Worm (Caenorhabditis elegans) whole organism, L4 larva: Measurements from ENCODE around the gene hsp-75.

Experiments
- Y48G9A.11 ChIP-seq: fragments of 200-800 bp; sonication (Bioruptor generic); IDR thresholded peaks from 2 replicates; pipeline ENCODE4 v1.3.6; 2022; ENCODE audit warnings: missing genetic modification reagents, missing genetic modification characterization, missing compliant biosample characterization
- ceh-62 ChIP-seq: sonication (generic microtip); optimal IDR thresholded peaks from 2 replicates; lab custom pipeline; 2017; ENCODE audit warnings: missing biosample characterization, missing genetic modification characterization
- ceh-82 ChIP-seq: sonication (generic microtip); optimal IDR thresholded peaks from 2 replicates; lab custom pipeline; 2017; ENCODE audit warnings: missing biosample characterization, missing genetic modification characterization
- ces-1 ChIP-seq: fragments of 150-350 bp; sonication (generic microtip); optimal IDR thresholded peaks from 4 replicates; lab custom pipeline; 2014; ENCODE audit warnings: missing biosample characterization, missing genetic modification reagents, missing genetic modification characterization
- egl-27 ChIP-seq: sonication (generic microtip); optimal IDR thresholded peaks from 3 replicates; lab custom pipeline; 2017; ENCODE audit warnings: missing biosample characterization, missing genetic modification reagents, missing genetic modification characterization
- gei-8 ChIP-seq: fragments of 200-800 bp; sonication (Bioruptor generic); optimal IDR thresholded peaks from 2 replicates; lab custom pipeline; 2018; ENCODE audit warnings: mild to moderate bottlenecking, missing genetic modification characterization, missing compliant biosample characterization
- lin-15B ChIP-seq: fragments of 150-350 bp; sonication (generic microtip); optimal IDR thresholded peaks from 3 replicates; lab custom pipeline; 2014; ENCODE audit warnings: missing biosample characterization, missing genetic modification characterization
- lin-39 ChIP-seq: fragments of 150-350 bp; optimal IDR thresholded peaks from 2 replicates; lab custom pipeline; 2014; ENCODE audit warnings: missing biosample characterization, missing genetic modification reagents, missing genetic modification characterization
- mdl-1 ChIP-seq, 2 experiments: fragments of 150-350 bp in 1 of 2; sonication (generic microtip) in 1 of 2; optimal IDR thresholded peaks; 2 replicates each; lab custom pipeline; 2014 to 2017; ENCODE audit warnings: missing biosample characterization in 2 of 2, missing genetic modification characterization in 2 of 2
- mep-1 ChIP-seq: fragments of 150-350 bp; sonication (generic microtip); optimal IDR thresholded peaks from 3 replicates; lab custom pipeline; 2014; ENCODE audit warnings: missing biosample characterization, missing genetic modification characterization
- nhr-11 ChIP-seq: fragments of 150-350 bp; optimal IDR thresholded peaks from 2 replicates; lab custom pipeline; 2014; ENCODE audit warnings: missing biosample characterization, missing genetic modification characterization
- sdz-12 ChIP-seq: fragments of 200-800 bp; sonication (Bioruptor generic); optimal IDR thresholded peaks from 2 replicates; lab custom pipeline; 2018; ENCODE audit warnings: mild to moderate bottlenecking, missing genetic modification characterization, missing compliant biosample characterization
- snpc-4 ChIP-seq: fragments of 150-350 bp; optimal IDR thresholded peaks from 2 replicates; lab custom pipeline; 2014; ENCODE audit warnings: missing biosample characterization, missing genetic modification characterization
- unc-39 ChIP-seq: sonication (generic microtip); optimal IDR thresholded peaks from 2 replicates; lab custom pipeline; 2017; ENCODE audit warnings: missing biosample characterization, missing genetic modification characterization

DNA sequence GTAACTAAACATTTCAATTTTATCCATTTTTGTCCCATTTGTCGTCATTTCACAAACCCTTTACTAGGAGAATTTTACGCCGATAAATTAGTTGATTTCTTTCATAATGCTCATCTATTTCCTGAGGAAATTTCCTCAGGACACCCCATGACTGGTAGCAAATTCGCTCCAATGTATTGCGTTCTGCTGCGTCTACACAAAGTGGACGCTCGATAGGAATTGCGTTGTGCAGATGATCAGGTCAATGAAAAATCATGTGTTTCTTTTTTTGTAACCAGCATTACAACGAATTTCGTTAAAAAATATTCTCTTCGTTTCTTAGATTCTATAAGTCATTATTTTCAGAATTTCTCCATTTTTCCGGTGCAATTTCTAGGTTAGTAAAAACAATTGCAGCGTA lies 44.7 kb downstream of the hsp-75 start, which contains the start of gene epg-4:
- TF ChIP-seq nhr-11 = no peak
- TF ChIP-seq mdl-1 (tag; optimal IDR thresholded peaks at IDR 0.05; lab: Kevin White, UChicago) = no peak
- no peak for TF ChIP-seq snpc-4
- no peak for TF ChIP-seq ceh-62 (tag; lab: Kevin White, UChicago)
- no peak for TF ChIP-seq ces-1
- no peak for TF ChIP-seq gei-8 (GFP tag; lab: Kevin White, UChicago)
- no peak for TF ChIP-seq lin-39 (tag; lab: Kevin White, UChicago)
- TF ChIP-seq mep-1 (tag; lab: Kevin White, UChicago) = peak; percentile 63
- no peak for TF ChIP-seq unc-39 (tag; lab: Kevin White, UChicago)
- no peak for TF ChIP-seq lin-15B
- TF ChIP-seq sdz-12 (GFP tag; lab: Kevin White, UChicago) = no peak
- no peak for TF ChIP-seq egl-27
- no peak for TF ChIP-seq Y48G9A.11 (GFP tag; lab: Robert Waterston, UW)
- TF ChIP-seq ceh-82 = no peak
